Fruit fly (Drosophila melanogaster) whole organism, embryonic: Measurements from ENCODE around the gene nompC.

Experiments used
- BEAF-32 ChIP-seq: fragments of 200-800 bp; sonication (Bioruptor generic); optimal IDR thresholded peaks from 3 replicates; lab custom pipeline; 2017; ENCODE audit warnings: missing biosample characterization, missing genetic modification characterization, mild to moderate bottlenecking, moderate library complexity, missing genetic modification reagents
- Bgb ChIP-seq: fragments of 200-800 bp; sonication (Bioruptor generic); IDR thresholded peaks from 2 replicates; pipeline ENCODE4 v1.3.6; 2022; ENCODE audit warnings: missing biosample characterization, missing genetic modification characterization; ENCODE audit not compliant: partially characterized antibody
- CG10366 ChIP-seq: fragments of 200-800 bp; sonication (Bioruptor generic); IDR thresholded peaks from 2 replicates; pipeline ENCODE4 v1.3.6; 2022; ENCODE audit warnings: missing biosample characterization, missing genetic modification characterization
- CG11398 ChIP-seq: fragments of 200-800 bp; sonication (Bioruptor generic); optimal IDR thresholded peaks from 2 replicates; lab custom pipeline; 2016; ENCODE audit warnings: missing biosample characterization, missing genetic modification characterization
- CG12219 ChIP-seq: fragments of 200-800 bp; sonication (Bioruptor generic); optimal IDR thresholded peaks from 3 replicates; lab custom pipeline; 2018; ENCODE audit warnings: missing biosample characterization, mild to moderate bottlenecking, missing genetic modification characterization
- CG12391 ChIP-seq: fragments of 200-800 bp; sonication (Bioruptor generic); optimal IDR thresholded peaks from 3 replicates; lab custom pipeline; 2018; ENCODE audit warnings: missing biosample characterization, mild to moderate bottlenecking, missing genetic modification characterization, moderate library complexity
- CG13424 ChIP-seq: fragments of 200-800 bp; sonication (Bioruptor generic); optimal IDR thresholded peaks from 2 replicates; lab custom pipeline; 2019; ENCODE audit warnings: missing biosample characterization, mild to moderate bottlenecking, missing genetic modification characterization, moderate library complexity
- CG14860 ChIP-seq: fragments of 200-800 bp; sonication (Bioruptor generic); IDR thresholded peaks from 3 replicates; pipeline ENCODE4 v1.3.6; 2022; ENCODE audit warnings: missing biosample characterization, missing genetic modification characterization; ENCODE audit not compliant: partially characterized antibody
- CG15073 ChIP-seq: fragments of 200-800 bp; sonication (Bioruptor generic); optimal IDR thresholded peaks from 2 replicates; lab custom pipeline; 2016; ENCODE audit warnings: missing biosample characterization, missing genetic modification characterization
- CG15269 ChIP-seq: fragments of 200-800 bp; sonication (Bioruptor generic); optimal IDR thresholded peaks from 2 replicates; lab custom pipeline; 2018; ENCODE audit warnings: missing biosample characterization, mild to moderate bottlenecking, missing genetic modification characterization, moderate library complexity
- CG2202 ChIP-seq: fragments of 200-800 bp; sonication (Bioruptor generic); optimal IDR thresholded peaks from 2 replicates; lab custom pipeline; 2018; ENCODE audit warnings: missing biosample characterization, mild to moderate bottlenecking, missing genetic modification characterization
- CG3065 ChIP-seq: fragments of 200-800 bp; sonication (Bioruptor generic); optimal IDR thresholded peaks from 2 replicates; lab custom pipeline; 2016; ENCODE audit warnings: missing biosample characterization, missing genetic modification characterization
- CG33557 ChIP-seq: fragments of 200-800 bp; sonication (Bioruptor generic); optimal IDR thresholded peaks from 2 replicates; lab custom pipeline; 2019; ENCODE audit warnings: missing biosample characterization, mild to moderate bottlenecking, missing genetic modification characterization, moderate library complexity
- CG34422 ChIP-seq: fragments of 200-800 bp; sonication (Bioruptor generic); IDR thresholded peaks from 3 replicates; pipeline ENCODE4 v1.3.6; 2022; ENCODE audit warnings: missing biosample characterization, missing genetic modification characterization
- CG42726 ChIP-seq: fragments of 200-800 bp; sonication (Bioruptor generic); IDR thresholded peaks from 2 replicates; pipeline ENCODE4 v1.3.6; 2022; ENCODE audit warnings: missing biosample characterization, missing genetic modification characterization; ENCODE audit not compliant: partially characterized antibody
- CG4424 ChIP-seq: fragments of 200-800 bp; sonication (Bioruptor generic); optimal IDR thresholded peaks from 3 replicates; lab custom pipeline; 2016; ENCODE audit warnings: missing biosample characterization, missing genetic modification characterization
- CG6813 ChIP-seq: fragments of 200-800 bp; sonication (Bioruptor generic); optimal IDR thresholded peaks from 2 replicates; lab custom pipeline; 2017; ENCODE audit warnings: missing biosample characterization, missing genetic modification characterization, mild to moderate bottlenecking, moderate library complexity, missing genetic modification reagents
- CG7556 ChIP-seq: fragments of 200-800 bp; sonication (Bioruptor generic); optimal IDR thresholded peaks from 2 replicates; lab custom pipeline; 2017; ENCODE audit warnings: missing biosample characterization, mild to moderate bottlenecking, missing genetic modification characterization
- CG8290 ChIP-seq, 3 experiments: fragments of 200-800 bp; sonication (Bioruptor generic); optimal IDR thresholded peaks; 2 replicates each; lab custom pipeline; 2016 to 2019; ENCODE audit warnings: missing biosample characterization in 3 of 3, missing genetic modification characterization in 3 of 3, mild to moderate bottlenecking in 2 of 3, moderate library complexity in 1 of 3
- CG9437 ChIP-seq: fragments of 200-800 bp; sonication (Bioruptor generic); optimal IDR thresholded peaks from 2 replicates; lab custom pipeline; 2018; ENCODE audit warnings: missing biosample characterization, mild to moderate bottlenecking, missing genetic modification characterization
- Chrac-16 ChIP-seq: fragments of 200-800 bp; sonication (Bioruptor generic); optimal IDR thresholded peaks from 3 replicates; lab custom pipeline; 2016; ENCODE audit warnings: missing biosample characterization, missing genetic modification characterization
- CoRest ChIP-seq: fragments of 200-800 bp; sonication (Bioruptor generic); optimal IDR thresholded peaks from 3 replicates; lab custom pipeline; 2018; ENCODE audit warnings: missing biosample characterization, mild to moderate bottlenecking, missing genetic modification characterization, moderate library complexity
- E2f2 ChIP-seq: fragments of 200-800 bp; sonication (Bioruptor generic); IDR thresholded peaks from 2 replicates; pipeline ENCODE4 v1.3.6; 2022; ENCODE audit warnings: missing biosample characterization, missing genetic modification characterization
- Hr78 ChIP-seq, 2 experiments: fragments of 200-800 bp in 1 of 2; fragments of >200 bp in 1 of 2; sonication (Bioruptor generic) in 1 of 2; optimal IDR thresholded peaks; 2 replicates each; lab custom pipeline; 2017 to 2019; ENCODE audit warnings: missing biosample characterization in 2 of 2, missing genetic modification characterization in 2 of 2, mild to moderate bottlenecking in 1 of 2, moderate library complexity in 1 of 2
- Jarid2 ChIP-seq: fragments of 200-800 bp; sonication (Bioruptor generic); optimal IDR thresholded peaks from 3 replicates; lab custom pipeline; 2017; ENCODE audit warnings: mild to moderate bottlenecking, missing biosample characterization, missing genetic modification reagents, missing genetic modification characterization
- Lim3 ChIP-seq: fragments of 200-800 bp; sonication (Bioruptor generic); IDR thresholded peaks from 2 replicates; pipeline ENCODE4 v1.3.6; 2022; ENCODE audit warnings: missing biosample characterization, missing genetic modification characterization
- Mes4 ChIP-seq: fragments of 200-800 bp; sonication (Bioruptor generic); optimal IDR thresholded peaks from 2 replicates; lab custom pipeline; 2016; ENCODE audit warnings: missing biosample characterization, missing genetic modification characterization
- Nf-YA ChIP-seq: fragments of 200-800 bp; sonication (Bioruptor generic); IDR thresholded peaks from 2 replicates; pipeline ENCODE4 v1.3.6; 2022; ENCODE audit warnings: missing biosample characterization, missing genetic modification characterization
- Oaz ChIP-seq: fragments of 200-800 bp; sonication (Bioruptor generic); IDR thresholded peaks from 2 replicates; pipeline ENCODE4 v1.3.6; 2022; ENCODE audit warnings: missing biosample characterization, missing genetic modification characterization
- Sox102F ChIP-seq: fragments of 200-800 bp; sonication (Bioruptor generic); optimal IDR thresholded peaks from 2 replicates; lab custom pipeline; 2018; ENCODE audit warnings: missing biosample characterization, mild to moderate bottlenecking, missing genetic modification characterization, moderate library complexity
- Sry-β ChIP-seq: fragments of 200-800 bp; sonication (Bioruptor generic); optimal IDR thresholded peaks from 2 replicates; lab custom pipeline; 2018; ENCODE audit warnings: missing biosample characterization, mild to moderate bottlenecking, missing genetic modification characterization, moderate library complexity
- ap ChIP-seq: fragments of 200-800 bp; sonication (Bioruptor generic); IDR thresholded peaks from 2 replicates; pipeline ENCODE4 v1.3.6; 2022; ENCODE audit warnings: missing biosample characterization, missing genetic modification characterization
- bbx ChIP-seq: fragments of 200-800 bp; sonication (Bioruptor generic); IDR thresholded peaks from 2 replicates; pipeline ENCODE4 v1.3.6; 2022; ENCODE audit warnings: missing biosample characterization, missing genetic modification characterization; ENCODE audit not compliant: partially characterized antibody
- gem ChIP-seq: fragments of 200-800 bp; sonication (Bioruptor generic); optimal IDR thresholded peaks from 2 replicates; lab custom pipeline; 2019; ENCODE audit warnings: missing biosample characterization, mild to moderate bottlenecking, missing genetic modification characterization, moderate library complexity
- hb ChIP-seq: fragments of 200-800 bp; sonication (Bioruptor generic); IDR thresholded peaks from 3 replicates; pipeline ENCODE4 v1.3.6; 2022; ENCODE audit warnings: missing biosample characterization, missing genetic modification characterization; ENCODE audit not compliant: partially characterized antibody
- klu ChIP-seq: fragments of 200-800 bp; sonication (Bioruptor generic); IDR thresholded peaks from 2 replicates; pipeline ENCODE4 v1.3.6; 2022; ENCODE audit warnings: missing biosample characterization, missing genetic modification characterization
- kni ChIP-seq: fragments of 200-800 bp; sonication (Bioruptor generic); optimal IDR thresholded peaks from 3 replicates; lab custom pipeline; 2017; ENCODE audit warnings: mild to moderate bottlenecking, missing biosample characterization, missing genetic modification reagents, missing genetic modification characterization
- lov ChIP-seq, 2 experiments: fragments of 200-800 bp in 1 of 2; fragments of >200 bp in 1 of 2; sonication (Bioruptor generic) in 1 of 2; IDR thresholded peaks in 1 of 2; optimal IDR thresholded peaks in 1 of 2; 2 replicates in 1 of 2; 3 replicates in 1 of 2; pipeline versions ENCODE4 v1.3.6 to Lab custom; 2017 to 2022; ENCODE audit warnings: missing biosample characterization in 1 of 2, missing genetic modification characterization in 1 of 2
- run ChIP-seq: fragments of 200-800 bp; sonication (Bioruptor generic); optimal IDR thresholded peaks from 3 replicates; lab custom pipeline; 2018; ENCODE audit warnings: missing biosample characterization, mild to moderate bottlenecking, missing genetic modification characterization
- slbo ChIP-seq: fragments of 200-800 bp; sonication (Bioruptor generic); IDR thresholded peaks from 2 replicates; pipeline ENCODE4 v1.3.6; 2022; ENCODE audit warnings: missing biosample characterization, missing genetic modification characterization
- sug ChIP-seq: fragments of 200-800 bp; optimal IDR thresholded peaks from 2 replicates; lab custom pipeline; 2019; ENCODE audit warnings: missing biosample characterization, mild to moderate bottlenecking, missing genetic modification characterization, moderate library complexity
- tio ChIP-seq: fragments of 200-800 bp; sonication (Bioruptor generic); optimal IDR thresholded peaks from 2 replicates; lab custom pipeline; 2017; ENCODE audit warnings: missing biosample characterization, missing genetic modification characterization, inconsistent platforms
- ttk ChIP-seq: fragments of 200-800 bp; sonication (Bioruptor generic); IDR thresholded peaks from 2 replicates; pipeline ENCODE4 v2.1.2; 2022; ENCODE audit warnings: missing biosample characterization, missing genetic modification characterization
- usp ChIP-seq: fragments of >200 bp; optimal IDR thresholded peaks from 2 replicates; lab custom pipeline; 2017; ENCODE audit warnings: missing biosample characterization, missing genetic modification characterization
- vfl ChIP-seq: fragments of 200-800 bp; sonication (Bioruptor generic); optimal IDR thresholded peaks from 2 replicates; lab custom pipeline; 2016; ENCODE audit warnings: missing biosample characterization, missing genetic modification characterization
- zfh2 ChIP-seq: fragments of 200-800 bp; sonication (Bioruptor generic); optimal IDR thresholded peaks from 2 replicates; lab custom pipeline; 2016; ENCODE audit warnings: missing biosample characterization, missing genetic modification characterization

The nompC gene

DNA sequence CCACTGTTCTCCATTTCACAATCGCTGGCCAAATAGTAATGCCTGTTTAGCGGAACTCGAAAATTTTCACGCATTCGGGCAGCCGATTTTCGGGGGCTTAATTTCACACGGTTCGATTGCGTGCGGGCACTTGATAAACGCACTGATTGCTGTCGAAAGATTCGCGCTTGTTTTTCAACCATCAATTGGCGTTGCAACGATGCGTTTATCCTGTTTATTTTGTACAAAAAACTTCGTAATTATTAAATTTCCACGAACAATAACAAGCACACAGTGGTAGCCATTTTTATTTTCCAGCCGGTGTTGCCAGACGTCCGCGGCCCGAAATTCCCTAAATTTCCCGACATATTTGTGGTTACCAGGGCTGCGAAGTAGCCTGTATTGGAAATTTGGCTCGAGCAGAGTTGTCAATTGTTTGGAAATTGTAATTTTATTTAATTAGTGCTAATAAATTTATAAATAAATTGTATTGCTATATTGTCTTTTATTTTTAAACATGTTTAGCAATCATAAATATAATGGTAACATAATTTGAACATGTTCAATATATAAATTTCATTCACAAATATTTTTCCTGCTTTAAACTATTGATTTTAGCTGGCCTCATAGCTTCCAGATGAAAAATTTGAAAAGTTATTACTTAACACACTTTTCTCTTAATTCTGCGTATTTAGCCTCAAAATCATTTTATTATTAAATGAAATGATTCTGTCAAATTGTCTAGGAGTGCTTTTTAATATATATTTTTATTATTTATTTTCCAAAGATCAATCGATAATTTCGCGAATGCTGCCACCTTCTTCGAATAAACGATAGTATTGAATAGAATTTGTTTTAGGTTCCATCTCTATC, 19.4 kb upstream of the nompC start, which contains the start of the genes Ncoa6 and cype (continued):
- TF ChIP-seq Chrac-16 (GFP tag; lab: Kevin White, UChicago) (peak; percentile 21), CG42726 (GFP tag; lab: Robert Waterston, UW) (peak; percentile 88), CG6813 (GFP tag; lab: Kevin White, UChicago) (no peak), bbx (GFP tag; lab: Robert Waterston, UW) (peak; percentile 84), gem (peak; percentile 75), Oaz (no peak), CG12219 (GFP tag; lab: Kevin White, UChicago) (no peak), tio (GFP tag; lab: Kevin White, UChicago) (no peak), CG33557 (GFP tag; lab: Kevin White, UChicago) (peak; percentile 53), usp (GFP tag; lab: Kevin White, UChicago) (no peak), Nf-YA (no peak; the same call in 1 of the 2 replicates), ap (GFP tag; lab: Robert Waterston, UW) (no peak), zfh2 (peak; percentile 30), CG4424 (GFP tag; lab: Kevin White, UChicago) (peak; percentile 35), kni (no peak), Bgb (GFP tag; lab: Robert Waterston, UW) (peak; percentile 84), CoRest (tag; lab: Kevin White, UChicago) (peak; percentile 69), Jarid2 (no peak), slbo (GFP tag; lab: Robert Waterston, UW) (peak; percentile 57), CG10366 (GFP tag; lab: Robert Waterston, UW) (peak; percentile 31), CG3065 (peak; percentile 13), CG12391 (tag; lab: Kevin White, UChicago) (peak; percentile 73), hb (GFP tag; lab: Robert Waterston, UW) (peak; percentile 60; the same call in 1 of the 3 replicates), run (tag; lab: Kevin White, UChicago) (peak; percentile 69), CG13424 (tag; lab: Kevin White, UChicago) (peak; percentile 77), vfl (GFP tag; lab: Kevin White, UChicago) (peak; percentile 16), CG7556 (GFP tag; lab: Kevin White, UChicago) (peak; percentile 23), CG15269 (peak; percentile 62), CG8290 (GFP tag; optimal IDR thresholded peaks at IDR 0.05; lab: Kevin White, UChicago) (no peak), CG8290 (tag; optimal IDR thresholded peaks at IDR 0.05; lab: Kevin White, UChicago) (no peak), ttk (GFP tag; lab: Robert Waterston, UW) (peak; percentile 41), klu (GFP tag; lab: Robert Waterston, UW) (0 out of 2 replicates have a peak, but pooled peaks have one; percentile 27), Hr78 (GFP tag; optimal IDR thresholded peaks at IDR 0.05; lab: Kevin White, UChicago) (no peak), CG11398 (GFP tag; lab: Kevin White, UChicago) (no peak), CG15073 (GFP tag; lab: Kevin White, UChicago) (no peak), lov (optimal IDR thresholded peaks at IDR 0.05; lab: Kevin White, UChicago) (no peak), lov (GFP tag; IDR thresholded peaks at IDR 0.05; lab: Robert Waterston, UW) (no peak), E2f2 (peak; percentile 34; the same call in 1 of the 2 replicates), BEAF-32 (peak; percentile 74), Sry-β (GFP tag; lab: Kevin White, UChicago) (no peak), CG34422 (GFP tag; lab: Robert Waterston, UW) (peak; percentile 40; the same call in 2 of the 3 replicates), CG9437 (GFP tag; lab: Kevin White, UChicago) (peak; percentile 59), Sox102F (GFP tag; lab: Kevin White, UChicago) (peak; percentile 49), CG14860 (GFP tag; lab: Robert Waterston, UW) (peak; percentile 68), Mes4 (GFP tag; lab: Kevin White, UChicago) (no peak), CG2202 (no peak), sug (peak; percentile 56), Lim3 (GFP tag; lab: Robert Waterston, UW) (no peak)
